Fruit fly (Drosophila melanogaster) whole organism, embryonic: Measurements from ENCODE around the gene CG2187.

Experiments
- CG10209 ChIP-seq: fragments of 200-800 bp; sonication (Bioruptor generic); optimal IDR thresholded peaks from 3 replicates; lab custom pipeline; 2017; ENCODE audit warnings: missing biosample characterization, mild to moderate bottlenecking, missing genetic modification characterization, missing genetic modification reagents
- CG10267 ChIP-seq: fragments of 200-800 bp; sonication (Bioruptor generic); optimal IDR thresholded peaks from 2 replicates; lab custom pipeline; 2018; ENCODE audit warnings: missing biosample characterization, mild to moderate bottlenecking, missing genetic modification characterization, moderate library complexity
- CG10654 ChIP-seq: fragments of 200-800 bp; sonication (Bioruptor generic); optimal IDR thresholded peaks from 2 replicates; lab custom pipeline; 2016; ENCODE audit warnings: missing biosample characterization, missing genetic modification characterization
- CG10959 ChIP-seq: fragments of 200-800 bp; sonication (Bioruptor generic); IDR thresholded peaks from 2 replicates; pipeline ENCODE4 v1.3.6; 2022; ENCODE audit warnings: missing biosample characterization, missing genetic modification characterization
- CG11085 ChIP-seq: fragments of 200-800 bp; sonication (Bioruptor generic); IDR thresholded peaks from 2 replicates; pipeline ENCODE4 v1.3.6; 2022; ENCODE audit warnings: missing biosample characterization, missing genetic modification characterization
- CG13894 ChIP-seq: fragments of 200-800 bp; sonication (Bioruptor generic); optimal IDR thresholded peaks from 3 replicates; lab custom pipeline; 2018; ENCODE audit warnings: missing biosample characterization, mild to moderate bottlenecking, missing genetic modification characterization, moderate library complexity
- CG15479 ChIP-seq: fragments of 200-800 bp; sonication (Bioruptor generic); optimal IDR thresholded peaks from 3 replicates; lab custom pipeline; 2019; ENCODE audit warnings: missing biosample characterization, mild to moderate bottlenecking, missing genetic modification characterization, moderate library complexity
- CG15696 ChIP-seq: fragments of 200-800 bp; sonication (Bioruptor generic); optimal IDR thresholded peaks from 2 replicates; lab custom pipeline; 2019; ENCODE audit warnings: missing biosample characterization, mild to moderate bottlenecking, missing genetic modification characterization, moderate library complexity
- CG17568 ChIP-seq: fragments of 200-800 bp; sonication (Bioruptor generic); optimal IDR thresholded peaks from 2 replicates; lab custom pipeline; 2018; ENCODE audit warnings: missing biosample characterization, mild to moderate bottlenecking, missing genetic modification characterization, moderate library complexity
- CG1792 ChIP-seq: fragments of 200-800 bp; sonication (Bioruptor generic); optimal IDR thresholded peaks from 2 replicates; lab custom pipeline; 2016; ENCODE audit warnings: missing biosample characterization, missing genetic modification characterization
- CG2875 ChIP-seq: fragments of 200-800 bp; sonication (Bioruptor generic); optimal IDR thresholded peaks from 2 replicates; lab custom pipeline; 2017; ENCODE audit warnings: missing biosample characterization, mild to moderate bottlenecking, missing genetic modification characterization, missing genetic modification reagents
- CG31441 ChIP-seq: fragments of 200-800 bp; sonication (Bioruptor generic); IDR thresholded peaks from 2 replicates; pipeline ENCODE4 v1.3.6; 2022; ENCODE audit warnings: missing biosample characterization, missing genetic modification characterization
- CG3163 ChIP-seq: fragments of 200-800 bp; sonication (Bioruptor generic); optimal IDR thresholded peaks from 3 replicates; lab custom pipeline; 2016; ENCODE audit warnings: missing biosample characterization, missing genetic modification characterization
- CG3407 ChIP-seq: fragments of 200-800 bp; sonication (Bioruptor generic); optimal IDR thresholded peaks from 2 replicates; lab custom pipeline; 2018; ENCODE audit warnings: missing biosample characterization, mild to moderate bottlenecking, missing genetic modification characterization
- CG43689 ChIP-seq: fragments of 200-800 bp; sonication (Bioruptor generic); IDR thresholded peaks from 2 replicates; pipeline ENCODE4 v1.3.6; 2022; ENCODE audit warnings: missing biosample characterization, missing genetic modification characterization
- CG6272 ChIP-seq: fragments of 200-800 bp; sonication (Bioruptor generic); IDR thresholded peaks from 2 replicates; pipeline ENCODE4 v1.3.6; 2022; ENCODE audit warnings: missing biosample characterization, missing genetic modification characterization
- CG6689 ChIP-seq: fragments of 200-800 bp; sonication (Bioruptor generic); IDR thresholded peaks from 2 replicates; pipeline ENCODE4 v1.3.6; 2022; ENCODE audit warnings: missing biosample characterization, missing genetic modification characterization
- CG6791 ChIP-seq: fragments of 200-800 bp; sonication (Bioruptor generic); IDR thresholded peaks from 3 replicates; pipeline ENCODE4 v1.3.6; 2022; ENCODE audit warnings: missing biosample characterization, missing genetic modification characterization; ENCODE audit not compliant: partially characterized antibody
- CG7357 ChIP-seq: fragments of 200-800 bp; sonication (Bioruptor generic); IDR thresholded peaks from 3 replicates; pipeline ENCODE4 v1.3.6; 2022; ENCODE audit warnings: missing biosample characterization, missing genetic modification characterization
- CG8281 ChIP-seq: fragments of 200-800 bp; sonication (Bioruptor generic); optimal IDR thresholded peaks from 2 replicates; lab custom pipeline; 2018; ENCODE audit warnings: missing biosample characterization, mild to moderate bottlenecking, missing genetic modification characterization, moderate library complexity
- CG8924 ChIP-seq: fragments of 200-800 bp; optimal IDR thresholded peaks from 3 replicates; lab custom pipeline; 2019; ENCODE audit warnings: missing biosample characterization, mild to moderate bottlenecking, missing genetic modification characterization, moderate library complexity
- Chrac-16 ChIP-seq: fragments of 200-800 bp; sonication (Bioruptor generic); optimal IDR thresholded peaks from 3 replicates; lab custom pipeline; 2016; ENCODE audit warnings: missing biosample characterization, missing genetic modification characterization
- CkIIα-i1 ChIP-seq: fragments of 200-800 bp; sonication (Bioruptor generic); IDR thresholded peaks from 2 replicates; pipeline ENCODE4 v1.3.6; 2022; ENCODE audit warnings: missing biosample characterization, missing genetic modification characterization
- D19A ChIP-seq: fragments of 200-800 bp; optimal IDR thresholded peaks from 3 replicates; lab custom pipeline; 2019; ENCODE audit warnings: missing biosample characterization, mild to moderate bottlenecking, missing genetic modification characterization, moderate library complexity
- Dbx ChIP-seq: fragments of 200-800 bp; sonication (Bioruptor generic); IDR thresholded peaks from 3 replicates; pipeline ENCODE4 v1.3.6; 2022; ENCODE audit warnings: missing biosample characterization, missing genetic modification characterization
- HHEX ChIP-seq: fragments of 200-800 bp; sonication (Bioruptor generic); optimal IDR thresholded peaks from 3 replicates; lab custom pipeline; 2017; ENCODE audit warnings: missing biosample characterization, mild to moderate bottlenecking, missing genetic modification characterization, missing genetic modification reagents
- Rfx ChIP-seq: fragments of 200-800 bp; sonication (Bioruptor generic); IDR thresholded peaks from 2 replicates; pipeline ENCODE4 v1.3.6; 2022; ENCODE audit warnings: missing biosample characterization, missing genetic modification characterization
- Sin3A ChIP-seq: fragments of >200 bp; optimal IDR thresholded peaks from 2 replicates; lab custom pipeline; 2018
- Six4 ChIP-seq: fragments of 200-800 bp; sonication (Bioruptor generic); optimal IDR thresholded peaks from 2 replicates; lab custom pipeline; 2016; ENCODE audit warnings: missing biosample characterization, missing genetic modification characterization
- Trl ChIP-seq, 3 experiments: fragments of >200 bp in 2 of 3; fragments of 200-800 bp in 1 of 3; sonication (Bioruptor generic) in 1 of 3; optimal IDR thresholded peaks; 2 replicates in 1 of 3; 3 replicates in 2 of 3; lab custom pipeline; 2016 to 2017; ENCODE audit warnings: missing biosample characterization in 1 of 3, missing genetic modification characterization in 1 of 3
- Xrp1 ChIP-seq: fragments of 200-800 bp; sonication (Bioruptor generic); IDR thresholded peaks from 2 replicates; pipeline ENCODE4 v1.3.6; 2022; ENCODE audit warnings: missing biosample characterization, missing genetic modification characterization
- ara ChIP-seq: fragments of 200-800 bp; sonication (Bioruptor generic); IDR thresholded peaks from 2 replicates; pipeline ENCODE4 v1.3.6; 2022; ENCODE audit warnings: missing biosample characterization, missing genetic modification characterization
- ase ChIP-seq: fragments of 200-800 bp; sonication (Bioruptor generic); IDR thresholded peaks from 3 replicates; pipeline ENCODE4 v1.3.6; 2022; ENCODE audit warnings: missing biosample characterization, missing genetic modification characterization
- cato ChIP-seq: fragments of 200-800 bp; sonication (Bioruptor generic); optimal IDR thresholded peaks from 2 replicates; lab custom pipeline; 2016; ENCODE audit warnings: missing biosample characterization, missing genetic modification characterization, borderline replicate concordance
- chinmo ChIP-seq: fragments of 200-800 bp; sonication (Bioruptor generic); IDR thresholded peaks from 4 replicates; pipeline ENCODE4 v1.3.6; 2022; ENCODE audit warnings: missing biosample characterization, missing genetic modification characterization; ENCODE audit not compliant: partially characterized antibody
- eyg ChIP-seq: fragments of 200-800 bp; sonication (Bioruptor generic); optimal IDR thresholded peaks from 3 replicates; lab custom pipeline; 2016; ENCODE audit warnings: missing biosample characterization, missing genetic modification characterization
- fd102C ChIP-seq: fragments of 200-800 bp; sonication (Bioruptor generic); optimal IDR thresholded peaks from 2 replicates; lab custom pipeline; 2018; ENCODE audit warnings: missing biosample characterization, mild to moderate bottlenecking, missing genetic modification characterization, moderate library complexity
- fru ChIP-seq: fragments of >200 bp; optimal IDR thresholded peaks from 2 replicates; lab custom pipeline; 2017
- gfzf ChIP-seq: fragments of 200-800 bp; sonication (Bioruptor generic); optimal IDR thresholded peaks from 2 replicates; lab custom pipeline; 2016; ENCODE audit warnings: missing biosample characterization, mild to moderate bottlenecking, missing genetic modification characterization, moderate library complexity
- gro ChIP-seq: fragments of 200-800 bp; sonication (Bioruptor generic); optimal IDR thresholded peaks from 2 replicates; lab custom pipeline; 2016; ENCODE audit warnings: missing biosample characterization, missing genetic modification characterization
- pnt ChIP-seq: fragments of 200-800 bp; sonication (Bioruptor generic); optimal IDR thresholded peaks from 3 replicates; lab custom pipeline; 2016; ENCODE audit warnings: missing biosample characterization, missing genetic modification characterization
- pum ChIP-seq: fragments of 200-800 bp; sonication (Bioruptor generic); optimal IDR thresholded peaks from 2 replicates; lab custom pipeline; 2016; ENCODE audit warnings: missing biosample characterization, missing genetic modification characterization
- row ChIP-seq: fragments of 200-800 bp; sonication (Bioruptor generic); IDR thresholded peaks from 3 replicates; pipeline ENCODE4 v1.3.6; 2022; ENCODE audit warnings: missing biosample characterization, missing genetic modification characterization
- shn ChIP-seq: fragments of 200-800 bp; sonication (Bioruptor generic); optimal IDR thresholded peaks from 3 replicates; lab custom pipeline; 2016; ENCODE audit warnings: missing biosample characterization, missing genetic modification characterization
- slp2 ChIP-seq: fragments of 200-800 bp; sonication (Bioruptor generic); optimal IDR thresholded peaks from 2 replicates; lab custom pipeline; 2016; ENCODE audit warnings: missing biosample characterization, missing genetic modification characterization
- tap ChIP-seq: fragments of 200-800 bp; optimal IDR thresholded peaks from 3 replicates; lab custom pipeline; 2019; ENCODE audit warnings: missing biosample characterization, mild to moderate bottlenecking, missing genetic modification characterization, moderate library complexity
- twi ChIP-seq: fragments of 200-800 bp; optimal IDR thresholded peaks from 2 replicates; lab custom pipeline; 2019; ENCODE audit warnings: missing biosample characterization, mild to moderate bottlenecking, missing genetic modification characterization, moderate library complexity
- unpg ChIP-seq: fragments of 200-800 bp; sonication (Bioruptor generic); optimal IDR thresholded peaks from 3 replicates; lab custom pipeline; 2018; ENCODE audit warnings: missing biosample characterization, mild to moderate bottlenecking, missing genetic modification characterization, moderate library complexity
- usp ChIP-seq: fragments of >200 bp; optimal IDR thresholded peaks from 2 replicates; lab custom pipeline; 2017; ENCODE audit warnings: missing biosample characterization, missing genetic modification characterization
- wek ChIP-seq: fragments of 200-800 bp; sonication (Bioruptor generic); optimal IDR thresholded peaks from 3 replicates; lab custom pipeline; 2018; ENCODE audit warnings: missing biosample characterization, mild to moderate bottlenecking, missing genetic modification characterization, moderate library complexity
- zen2 ChIP-seq: fragments of 200-800 bp; sonication (Bioruptor generic); IDR thresholded peaks from 3 replicates; pipeline ENCODE4 v1.3.6; 2022; ENCODE audit warnings: missing biosample characterization, missing genetic modification characterization; ENCODE audit not compliant: partially characterized antibody
- zfh1 ChIP-seq: fragments of 200-800 bp; sonication (Bioruptor generic); IDR thresholded peaks from 3 replicates; pipeline ENCODE4 v1.3.6; 2022; ENCODE audit warnings: missing biosample characterization, missing genetic modification characterization

CG2187 gene

dm6 chr3R:31706895-31707238, 51.6 kb downstream of the CG2187 start (continued):
- TF ChIP-seq D19A (tag; lab: Kevin White, UChicago): peak; percentile 0
- peak; percentile 54 for TF ChIP-seq CG15479 (GFP tag; lab: Kevin White, UChicago)
- TF ChIP-seq eyg: no peak
- 0 out of 3 replicates have a peak, but pooled peaks have one; percentile 9 for TF ChIP-seq row (GFP tag; lab: Robert Waterston, UW)
- TF ChIP-seq CG31441 (GFP tag; lab: Robert Waterston, UW): peak; percentile 32
- no peak for TF ChIP-seq wek
- TF ChIP-seq Dbx (GFP tag; lab: Robert Waterston, UW): no peak
- TF ChIP-seq Six4 (GFP tag; lab: Kevin White, UChicago): peak; percentile 4
- TF ChIP-seq chinmo (GFP tag; lab: Robert Waterston, UW): no peak
- TF ChIP-seq unpg (GFP tag; lab: Kevin White, UChicago): peak; percentile 10
- no peak for TF ChIP-seq CG3407 (GFP tag; lab: Kevin White, UChicago)
- peak; percentile 2 for TF ChIP-seq CG10267 (tag; lab: Kevin White, UChicago)
- no peak for TF ChIP-seq CG3163 (GFP tag; lab: Kevin White, UChicago)
- TF ChIP-seq slp2: no peak
- TF ChIP-seq gfzf (GFP tag; lab: Kevin White, UChicago): no peak
- no peak for TF ChIP-seq pum (GFP tag; lab: Kevin White, UChicago)
- TF ChIP-seq ara (GFP tag; lab: Robert Waterston, UW): peak; percentile 41; the same call in 1 of the 2 replicates
- TF ChIP-seq CG8281 (tag; lab: Kevin White, UChicago): no peak
- TF ChIP-seq CG13894 (tag; lab: Kevin White, UChicago): no peak
- no peak for TF ChIP-seq CG11085 (GFP tag; lab: Robert Waterston, UW)
- TF ChIP-seq zfh1: 0 out of 3 replicates have a peak, but pooled peaks have one; percentile 17
- TF ChIP-seq CG6272 (GFP tag; lab: Robert Waterston, UW): no peak
- no peak for TF ChIP-seq CkIIα-i1
- peak; percentile 11 for TF ChIP-seq CG10209 (GFP tag; lab: Kevin White, UChicago)
- TF ChIP-seq fd102C (GFP tag; lab: Kevin White, UChicago): peak; percentile 64
- no peak for TF ChIP-seq fru (lab: Kevin White, UChicago)
- TF ChIP-seq CG1792 (GFP tag; lab: Kevin White, UChicago): no peak
- peak; percentile 23; the same call in 1 of the 2 replicates for TF ChIP-seq Xrp1 (GFP tag; lab: Robert Waterston, UW)
- peak; percentile 14 for TF ChIP-seq CG8924 (tag; lab: Kevin White, UChicago)
- TF ChIP-seq HHEX (GFP tag; lab: Kevin White, UChicago): no peak
- TF ChIP-seq CG6689 (GFP tag; lab: Robert Waterston, UW): no peak
- no peak for TF ChIP-seq ase
- TF ChIP-seq CG10959: 0 out of 2 replicates have a peak, but pooled peaks have one; percentile 46
- no peak for TF ChIP-seq shn
- TF ChIP-seq CG10654 (GFP tag; lab: Kevin White, UChicago): no peak
- TF ChIP-seq CG2875 (GFP tag; lab: Kevin White, UChicago): no peak
- no peak for TF ChIP-seq CG17568
- peak; percentile 0 for TF ChIP-seq pnt
- TF ChIP-seq CG7357 (GFP tag; lab: Robert Waterston, UW): no peak
- no peak for TF ChIP-seq cato (GFP tag; lab: Kevin White, UChicago)
- peak; percentile 63 for TF ChIP-seq CG15696
- TF ChIP-seq tap (tag; lab: Kevin White, UChicago): no peak
- TF ChIP-seq CG43689 (GFP tag; lab: Robert Waterston, UW): no peak
- TF ChIP-seq twi (tag; lab: Kevin White, UChicago): no peak
- peak; percentile 10 for TF ChIP-seq Chrac-16 (GFP tag; lab: Kevin White, UChicago)
- no peak for TF ChIP-seq Rfx
- no peak for TF ChIP-seq usp
- TF ChIP-seq Trl (optimal IDR thresholded peaks at IDR 0.05; lab: Kevin White, UChicago): no peak
- TF ChIP-seq Trl (GFP tag; optimal IDR thresholded peaks at IDR 0.05; lab: Kevin White, UChicago): no peak
- no peak for TF ChIP-seq CG6791
- no peak for TF ChIP-seq gro (GFP tag; lab: Kevin White, UChicago)
- no peak for TF ChIP-seq zen2 (GFP tag; lab: Robert Waterston, UW)
- no peak for TF ChIP-seq Sin3A (lab: Kevin White, UChicago)
